Worm (Caenorhabditis elegans): ENCODE results near the gene nas-4.

DNA sequence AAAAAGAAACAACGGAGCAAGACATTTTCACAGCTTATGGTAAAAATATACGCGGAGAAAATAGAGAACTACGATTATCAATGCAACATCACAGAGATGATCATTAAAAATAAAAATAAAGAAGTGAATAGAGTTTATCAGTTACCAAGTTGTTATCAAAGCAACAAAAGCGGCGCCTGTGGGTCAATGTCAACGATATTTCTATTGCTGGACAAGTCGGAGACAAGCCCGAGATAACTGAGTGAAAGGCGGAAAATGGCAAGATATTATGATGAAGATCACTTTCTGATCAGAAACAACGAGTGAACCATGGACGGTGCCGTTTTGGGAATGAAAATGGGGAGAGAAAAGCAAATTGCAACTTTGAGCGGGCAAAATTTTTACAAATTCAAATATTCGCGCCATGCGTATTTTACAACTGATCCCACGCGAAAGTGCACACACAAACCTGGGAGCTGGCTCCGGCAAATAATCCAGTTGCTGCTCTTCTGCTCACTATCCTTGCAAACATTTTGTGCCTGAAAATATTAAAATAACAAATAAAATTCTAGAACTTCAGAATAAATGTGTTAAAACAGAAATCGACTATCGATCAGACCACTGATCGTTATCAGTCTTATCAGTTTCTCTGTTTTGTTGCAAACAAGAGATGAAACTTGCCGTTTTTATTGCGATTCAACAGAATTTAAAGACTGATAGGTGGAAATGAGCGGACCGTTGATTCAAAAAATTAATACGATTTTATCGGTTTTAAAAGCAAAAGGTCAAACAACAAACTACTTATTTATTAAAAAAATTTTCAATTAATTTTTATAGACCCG, 27.1 kb upstream of the nas-4 start, which contains the start of gene mel-32:
- TF ChIP-seq cebp-2 (GFP tag; IDR thresholded peaks at IDR 0.05) (no peak), ama-1 (optimal IDR thresholded peaks at IDR 0.05) (no peak), ama-1 (GFP tag; optimal IDR thresholded peaks at IDR 0.05) (no peak), F55B11.4 (tag; optimal IDR thresholded peaks at IDR 0.05; ENCODE audit: borderline replicate concordance, insufficient read depth) (no peak), unc-62 (GFP tag; optimal IDR thresholded peaks at IDR 0.05) (no peak), nfya-1 (tag; optimal IDR thresholded peaks at IDR 0.05; ENCODE audit: borderline replicate concordance, insufficient read depth) (no peak), tlf-1 (GFP tag; optimal IDR thresholded peaks at IDR 0.05) (peak; percentile 80), tbx-9 (tag; optimal IDR thresholded peaks at IDR 0.05; ENCODE audit: borderline replicate concordance) (no peak)
